Fruit fly (Drosophila melanogaster) whole organism, prepupa: ENCODE data around the gene CG17568.

Experiments used
- Blimp-1 ChIP-seq: fragments of 200-800 bp; sonication (Bioruptor generic); optimal IDR thresholded peaks from 3 replicates; lab custom pipeline; 2017; ENCODE audit warnings: missing biosample characterization, missing genetic modification characterization, mild to moderate bottlenecking, moderate library complexity, missing genetic modification reagents
- CG10631 ChIP-seq: fragments of 200-800 bp; sonication (Bioruptor generic); optimal IDR thresholded peaks from 2 replicates; lab custom pipeline; 2016; ENCODE audit warnings: missing biosample characterization, missing genetic modification characterization
- CG10669 ChIP-seq: fragments of 200-800 bp; sonication (Bioruptor generic); optimal IDR thresholded peaks from 3 replicates; lab custom pipeline; 2018; ENCODE audit warnings: missing biosample characterization, mild to moderate bottlenecking, missing genetic modification characterization, moderate library complexity
- CG11762 ChIP-seq: fragments of 200-800 bp; sonication (Bioruptor generic); optimal IDR thresholded peaks from 3 replicates; lab custom pipeline; 2016; ENCODE audit warnings: missing biosample characterization, missing genetic modification characterization; ENCODE audit not compliant: insufficient read depth
- CG11902 ChIP-seq: fragments of 200-800 bp; sonication (Bioruptor generic); optimal IDR thresholded peaks from 3 replicates; lab custom pipeline; 2016; ENCODE audit warnings: missing biosample characterization, missing genetic modification characterization
- CG15336 ChIP-seq: fragments of 200-800 bp; sonication (Bioruptor generic); IDR thresholded peaks from 2 replicates; pipeline ENCODE4 v1.3.6; 2022; ENCODE audit warnings: missing biosample characterization, missing genetic modification characterization
- CG1621 ChIP-seq: fragments of 200-800 bp; sonication (Bioruptor generic); optimal IDR thresholded peaks from 3 replicates; lab custom pipeline; 2018; ENCODE audit warnings: missing biosample characterization, mild to moderate bottlenecking, missing genetic modification characterization
- CG16779 ChIP-seq: fragments of 200-800 bp; sonication (Bioruptor generic); optimal IDR thresholded peaks from 3 replicates; lab custom pipeline; 2017; ENCODE audit warnings: missing biosample characterization, mild to moderate bottlenecking, missing genetic modification characterization
- CG3032 ChIP-seq: fragments of 200-800 bp; optimal IDR thresholded peaks from 2 replicates; lab custom pipeline; 2019; ENCODE audit warnings: missing biosample characterization, mild to moderate bottlenecking, missing genetic modification characterization, moderate library complexity
- CG32006 ChIP-seq: fragments of 200-800 bp; sonication (Bioruptor generic); optimal IDR thresholded peaks from 3 replicates; lab custom pipeline; 2017; ENCODE audit warnings: missing biosample characterization, mild to moderate bottlenecking, missing genetic modification characterization
- CG3919 ChIP-seq: fragments of 200-800 bp; sonication (Bioruptor generic); optimal IDR thresholded peaks from 3 replicates; lab custom pipeline; 2016; ENCODE audit warnings: missing biosample characterization, missing genetic modification characterization
- CG4318 ChIP-seq: fragments of 200-800 bp; sonication (Bioruptor generic); optimal IDR thresholded peaks from 3 replicates; lab custom pipeline; 2017; ENCODE audit warnings: missing biosample characterization, mild to moderate bottlenecking, missing genetic modification characterization
- CG6163 ChIP-seq: fragments of 200-800 bp; sonication (Bioruptor generic); IDR thresholded peaks from 3 replicates; pipeline ENCODE4 v1.3.6; 2022; ENCODE audit warnings: missing biosample characterization, missing genetic modification characterization
- CG6276 ChIP-seq: fragments of 200-800 bp; sonication (Bioruptor generic); optimal IDR thresholded peaks from 2 replicates; lab custom pipeline; 2017; ENCODE audit warnings: missing biosample characterization, mild to moderate bottlenecking, missing genetic modification characterization
- CG6792 ChIP-seq: fragments of 200-800 bp; sonication (Bioruptor generic); optimal IDR thresholded peaks from 3 replicates; lab custom pipeline; 2016; ENCODE audit warnings: missing biosample characterization, missing genetic modification characterization
- CG6808 ChIP-seq: fragments of 200-800 bp; sonication (Bioruptor generic); optimal IDR thresholded peaks from 3 replicates; lab custom pipeline; 2017; ENCODE audit warnings: missing biosample characterization, missing genetic modification characterization, mild to moderate bottlenecking, moderate library complexity, missing genetic modification reagents
- CG7368 ChIP-seq: fragments of 200-800 bp; sonication (Bioruptor generic); optimal IDR thresholded peaks from 3 replicates; lab custom pipeline; 2016; ENCODE audit warnings: missing biosample characterization, missing genetic modification characterization
- CG8119 ChIP-seq: fragments of 200-800 bp; sonication (Bioruptor generic); IDR thresholded peaks from 3 replicates; pipeline ENCODE4 v1.3.6; 2022; ENCODE audit warnings: missing biosample characterization, missing genetic modification characterization
- CG8319 ChIP-seq: fragments of 200-800 bp; sonication (Bioruptor generic); optimal IDR thresholded peaks from 3 replicates; lab custom pipeline; 2016; ENCODE audit warnings: missing biosample characterization, missing genetic modification characterization
- Eip75B ChIP-seq: fragments of 200-800 bp; sonication (Bioruptor generic); optimal IDR thresholded peaks from 3 replicates; lab custom pipeline; 2016; ENCODE audit warnings: missing biosample characterization, missing genetic modification characterization
- Eip78C ChIP-seq: fragments of 200-800 bp; sonication (Bioruptor generic); peaks from one replicate; lab custom pipeline; 2016; ENCODE audit warnings: missing biosample characterization, missing genetic modification characterization
- Ets21C ChIP-seq: fragments of 200-800 bp; sonication (Bioruptor generic); optimal IDR thresholded peaks from 3 replicates; lab custom pipeline; 2016; ENCODE audit warnings: missing biosample characterization, missing genetic modification characterization
- Ets96B ChIP-seq: fragments of 200-800 bp; optimal IDR thresholded peaks from 2 replicates; lab custom pipeline; 2019; ENCODE audit warnings: missing biosample characterization, mild to moderate bottlenecking, missing genetic modification characterization, moderate library complexity
- Gug ChIP-seq: fragments of 200-800 bp; sonication (Bioruptor generic); IDR thresholded peaks from 2 replicates; pipeline ENCODE4 v1.3.6; 2022; ENCODE audit warnings: missing biosample characterization, missing genetic modification characterization
- Hr39 ChIP-seq: fragments of 200-800 bp; sonication (Bioruptor generic); optimal IDR thresholded peaks from 2 replicates; lab custom pipeline; 2016; ENCODE audit warnings: missing biosample characterization, missing genetic modification characterization
- Hr4 ChIP-seq: fragments of 200-800 bp; sonication (Bioruptor generic); optimal IDR thresholded peaks from 3 replicates; lab custom pipeline; 2016; ENCODE audit warnings: missing biosample characterization, missing genetic modification characterization
- Lpt ChIP-seq: fragments of 200-800 bp; sonication (Bioruptor generic); optimal IDR thresholded peaks from 3 replicates; lab custom pipeline; 2016; ENCODE audit warnings: missing biosample characterization, missing genetic modification characterization
- Met ChIP-seq: fragments of 200-800 bp; sonication (Bioruptor generic); optimal IDR thresholded peaks from 3 replicates; lab custom pipeline; 2016; ENCODE audit warnings: missing biosample characterization, missing genetic modification characterization
- OdsH ChIP-seq: fragments of 200-800 bp; sonication (Bioruptor generic); optimal IDR thresholded peaks from 3 replicates; lab custom pipeline; 2016; ENCODE audit warnings: missing biosample characterization, missing genetic modification characterization
- Smox ChIP-seq: fragments of 200-800 bp; sonication (Bioruptor generic); optimal IDR thresholded peaks from 3 replicates; lab custom pipeline; 2016; ENCODE audit warnings: missing biosample characterization, missing genetic modification characterization
- Sox102F ChIP-seq: fragments of 200-800 bp; sonication (Bioruptor generic); optimal IDR thresholded peaks from 2 replicates; lab custom pipeline; 2016; ENCODE audit warnings: missing biosample characterization, mild to moderate bottlenecking, missing genetic modification characterization
- Sox14 ChIP-seq: fragments of 200-800 bp; sonication (Bioruptor generic); optimal IDR thresholded peaks from 3 replicates; lab custom pipeline; 2016; ENCODE audit warnings: missing biosample characterization, missing genetic modification characterization
- Sox15 ChIP-seq: fragments of 200-800 bp; sonication (Bioruptor generic); optimal IDR thresholded peaks from 3 replicates; lab custom pipeline; 2016; ENCODE audit warnings: missing biosample characterization, missing genetic modification characterization
- achi ChIP-seq: fragments of 200-800 bp; sonication (Bioruptor generic); optimal IDR thresholded peaks from 3 replicates; lab custom pipeline; 2016; ENCODE audit warnings: missing biosample characterization, missing genetic modification characterization
- acj6 ChIP-seq: fragments of 200-800 bp; sonication (Bioruptor generic); optimal IDR thresholded peaks from 3 replicates; lab custom pipeline; 2016; ENCODE audit warnings: missing biosample characterization, missing genetic modification characterization
- cyc ChIP-seq: fragments of 200-800 bp; sonication (Bioruptor generic); optimal IDR thresholded peaks from 3 replicates; lab custom pipeline; 2016; ENCODE audit warnings: missing biosample characterization, missing genetic modification characterization
- dsx ChIP-seq: fragments of 200-800 bp; optimal IDR thresholded peaks from 3 replicates; lab custom pipeline; 2019; ENCODE audit warnings: missing biosample characterization, mild to moderate bottlenecking, missing genetic modification characterization, moderate library complexity; ENCODE audit not compliant: poor library complexity, severe bottlenecking
- eg ChIP-seq: fragments of 200-800 bp; sonication (Bioruptor generic); IDR thresholded peaks from 3 replicates; pipeline ENCODE4 v1.3.6; 2022; ENCODE audit warnings: missing biosample characterization, missing genetic modification characterization
- esn ChIP-seq: fragments of 200-800 bp; sonication (Bioruptor generic); optimal IDR thresholded peaks from 2 replicates; lab custom pipeline; 2016; ENCODE audit warnings: missing biosample characterization, mild to moderate bottlenecking, missing genetic modification characterization, moderate library complexity
- fd85E ChIP-seq: fragments of 200-800 bp; sonication (Bioruptor generic); optimal IDR thresholded peaks from 3 replicates; lab custom pipeline; 2016; ENCODE audit warnings: missing biosample characterization, missing genetic modification characterization
- fkh ChIP-seq: fragments of 200-800 bp; sonication (Bioruptor generic); optimal IDR thresholded peaks from 3 replicates; lab custom pipeline; 2017; ENCODE audit warnings: missing biosample characterization, mild to moderate bottlenecking, missing genetic modification characterization, moderate library complexity
- lz ChIP-seq: fragments of 200-800 bp; sonication (Bioruptor generic); optimal IDR thresholded peaks from 3 replicates; lab custom pipeline; 2016; ENCODE audit warnings: missing biosample characterization, missing genetic modification characterization
- pdm3 ChIP-seq: fragments of 200-800 bp; sonication (Bioruptor generic); optimal IDR thresholded peaks from 3 replicates; lab custom pipeline; 2016; ENCODE audit warnings: missing biosample characterization, missing genetic modification characterization
- salr ChIP-seq, 2 experiments: fragments of 200-800 bp; sonication (Bioruptor generic); optimal IDR thresholded peaks; 3 replicates each; lab custom pipeline; 2016 to 2018; ENCODE audit warnings: missing biosample characterization in 2 of 2, missing genetic modification characterization in 2 of 2, mild to moderate bottlenecking in 1 of 2
- spab ChIP-seq: fragments of 200-800 bp; sonication (Bioruptor generic); optimal IDR thresholded peaks from 2 replicates; lab custom pipeline; 2017; ENCODE audit warnings: missing biosample characterization, mild to moderate bottlenecking, missing genetic modification characterization, missing genetic modification reagents
- ss ChIP-seq, 2 experiments: fragments of 200-800 bp; sonication (Bioruptor generic); optimal IDR thresholded peaks; 2 replicates in 1 of 2; 3 replicates in 1 of 2; lab custom pipeline; 2017 to 2018; ENCODE audit warnings: mild to moderate bottlenecking in 2 of 2, missing biosample characterization in 2 of 2, missing genetic modification characterization in 2 of 2, moderate library complexity in 1 of 2
- svp ChIP-seq: fragments of 200-800 bp; sonication (Bioruptor generic); peaks from one replicate; lab custom pipeline; 2016; ENCODE audit warnings: missing biosample characterization, missing genetic modification characterization
- topi ChIP-seq: fragments of 200-800 bp; sonication (Bioruptor generic); optimal IDR thresholded peaks from 3 replicates; lab custom pipeline; 2016; ENCODE audit warnings: missing biosample characterization, missing genetic modification characterization

Gene CG17568

DNA sequence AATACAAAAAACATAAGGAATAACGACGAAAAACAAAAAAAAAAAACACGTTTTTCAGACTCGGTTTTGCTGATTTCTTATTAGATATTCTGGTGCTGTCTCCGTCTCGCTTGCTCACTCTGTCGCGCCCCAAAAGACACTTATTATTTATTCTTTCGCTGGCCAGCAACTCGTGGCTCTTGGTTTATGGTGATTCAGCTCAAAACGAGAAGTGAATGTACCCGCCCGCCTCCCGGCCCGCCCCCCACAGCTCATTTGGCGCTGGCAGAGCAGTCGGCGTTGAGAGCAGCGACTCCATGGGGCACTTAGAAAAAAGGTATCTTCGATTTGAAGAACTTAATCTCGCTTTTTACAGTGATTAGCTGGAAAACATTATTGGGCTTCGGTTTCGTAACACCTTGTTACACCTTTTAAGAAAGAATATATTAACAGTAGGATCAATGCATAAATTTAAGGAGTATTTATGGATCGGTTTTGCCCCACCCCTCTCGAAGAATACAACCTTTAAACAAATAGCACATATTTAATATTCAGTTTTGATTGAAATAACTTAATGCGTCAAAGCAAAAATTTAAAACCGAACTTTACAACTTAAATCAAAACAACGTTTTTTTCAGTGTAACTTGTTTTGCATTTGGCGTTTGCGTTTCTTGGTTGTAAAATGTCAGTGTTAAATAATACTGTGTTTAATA is 39.9 kb downstream of the CG17568 start (continued):
- TF ChIP-seq CG3032 (tag; lab: Kevin White, UChicago) (peak; percentile 76), Blimp-1 (peak; percentile 78), Hr4 (peak; percentile 90), svp (GFP tag; lab: Kevin White, UChicago) (peak; percentile 96), eg (GFP tag; lab: Robert Waterston, UW) (peak; percentile 78), Eip78C (peak; percentile 97), spab (GFP tag; lab: Kevin White, UChicago) (peak; percentile 67), CG6163 (GFP tag; lab: Robert Waterston, UW) (peak; percentile 59), CG11762 (GFP tag; lab: Kevin White, UChicago) (peak; percentile 73), dsx (peak; percentile 36), Lpt (GFP tag; lab: Kevin White, UChicago) (peak; percentile 85), CG8319 (peak; percentile 67), CG15336 (GFP tag; lab: Robert Waterston, UW) (peak; percentile 79), pdm3 (GFP tag; lab: Kevin White, UChicago) (peak; percentile 86), acj6 (GFP tag; lab: Kevin White, UChicago) (peak; percentile 89), CG11902 (GFP tag; lab: Kevin White, UChicago) (peak; percentile 55), OdsH (GFP tag; lab: Kevin White, UChicago) (peak; percentile 87), CG32006 (GFP tag; lab: Kevin White, UChicago) (peak; percentile 95), CG16779 (tag; lab: Kevin White, UChicago) (peak; percentile 63), Sox15 (GFP tag; lab: Kevin White, UChicago) (peak; percentile 73), Gug (peak; percentile 74), CG1621 (tag; lab: Kevin White, UChicago) (peak; percentile 63), salr (GFP tag; optimal IDR thresholded peaks at IDR 0.05; lab: Kevin White, UChicago) (peak; percentile 23 to 93), Smox (GFP tag; lab: Kevin White, UChicago) (peak; percentile 91), fkh (no peak), Sox14 (peak; percentile 93), fd85E (peak; percentile 32), Hr39 (GFP tag; lab: Kevin White, UChicago) (peak; percentile 94), ss (GFP tag; optimal IDR thresholded peaks at IDR 0.05; lab: Kevin White, UChicago) (peak; percentile 17 to 54), CG6792 (peak; percentile 82), CG7368 (GFP tag; lab: Kevin White, UChicago) (peak; percentile 55), CG6276 (GFP tag; lab: Kevin White, UChicago) (peak; percentile 91), cyc (GFP tag; lab: Kevin White, UChicago) (peak; percentile 91), CG6808 (GFP tag; lab: Kevin White, UChicago) (peak; percentile 77), CG10669 (GFP tag; lab: Kevin White, UChicago) (peak; percentile 74)

DNA sequence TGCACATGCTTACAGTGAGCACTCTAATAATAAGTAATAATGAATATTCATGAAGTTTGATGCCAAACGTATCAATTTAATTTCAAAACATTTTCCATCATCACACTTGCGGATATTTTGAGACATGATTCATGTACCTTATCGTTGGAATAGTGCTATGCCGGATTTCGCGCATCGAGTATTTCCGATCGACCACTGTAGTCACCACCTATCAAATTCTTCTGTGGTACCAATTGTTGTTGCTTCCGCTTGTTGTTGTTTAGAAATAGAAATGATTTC is 40.6 kb downstream of the CG17568 start:
- TF ChIP-seq CG4318 (GFP tag; lab: Kevin White, UChicago) (peak; percentile 1), Ets96B (tag; lab: Kevin White, UChicago) (no peak), eg (GFP tag; lab: Robert Waterston, UW) (peak; percentile 45; the same call in 2 of the 3 replicates), Smox (GFP tag; lab: Kevin White, UChicago) (peak; percentile 24), Ets21C (GFP tag; lab: Kevin White, UChicago) (peak; percentile 42), CG6276 (GFP tag; lab: Kevin White, UChicago) (peak; percentile 45), acj6 (GFP tag; lab: Kevin White, UChicago) (peak; percentile 48), spab (GFP tag; lab: Kevin White, UChicago) (no peak), cyc (GFP tag; lab: Kevin White, UChicago) (peak; percentile 58), achi (GFP tag; lab: Kevin White, UChicago) (peak; percentile 30), lz (peak; percentile 38), esn (GFP tag; lab: Kevin White, UChicago) (peak; percentile 46), Eip75B (GFP tag; lab: Kevin White, UChicago) (no peak), Eip78C (peak; percentile 71), CG32006 (GFP tag; lab: Kevin White, UChicago) (peak; percentile 66), Hr39 (GFP tag; lab: Kevin White, UChicago) (peak; percentile 54), Sox15 (GFP tag; lab: Kevin White, UChicago) (no peak), CG8119 (GFP tag; lab: Robert Waterston, UW) (0 out of 3 replicates have a peak, but pooled peaks have one; percentile 39), topi (GFP tag; lab: Kevin White, UChicago) (peak; percentile 34), CG3919 (GFP tag; lab: Kevin White, UChicago) (peak; percentile 38), CG6163 (GFP tag; lab: Robert Waterston, UW) (peak; percentile 60), CG8319 (no peak), Hr4 (peak; percentile 54), CG10631 (GFP tag; lab: Kevin White, UChicago) (peak; percentile 46), Sox102F (peak; percentile 35), Met (GFP tag; lab: Kevin White, UChicago) (peak; percentile 67), CG15336 (GFP tag; lab: Robert Waterston, UW) (peak; percentile 51)
